Fruit fly (Drosophila melanogaster): Measurements from ENCODE around the gene CG6678.

dm6 chr3R:21921363-21922208 is 34.8 kb downstream of the CG6678 start:
- TF ChIP-seq CG10348 (GFP tag; IDR thresholded peaks at IDR 0.05) (no peak), EcR (GFP tag; optimal IDR thresholded peaks at IDR 0.05) (peak; percentile 93)

All from whole organism, pupa.